Fruit fly (Drosophila melanogaster) whole organism, embryonic: Measurements from ENCODE around the gene CG31952.

Experiments
- Aef1 ChIP-seq: fragments of 200-800 bp; sonication (Bioruptor generic); IDR thresholded peaks from 3 replicates; pipeline ENCODE4 v1.3.6; 2022; ENCODE audit warnings: missing biosample characterization, missing genetic modification characterization
- CG11085 ChIP-seq: fragments of 200-800 bp; sonication (Bioruptor generic); IDR thresholded peaks from 2 replicates; pipeline ENCODE4 v1.3.6; 2022; ENCODE audit warnings: missing biosample characterization, missing genetic modification characterization
- CG11560 ChIP-seq: fragments of 200-800 bp; sonication (Bioruptor generic); IDR thresholded peaks from 3 replicates; pipeline ENCODE4 v1.3.6; 2022; ENCODE audit warnings: missing biosample characterization, missing genetic modification characterization
- CG12104 ChIP-seq: fragments of 200-800 bp; sonication (Bioruptor generic); optimal IDR thresholded peaks from 3 replicates; lab custom pipeline; 2016; ENCODE audit warnings: missing biosample characterization, missing genetic modification characterization
- CG12769 ChIP-seq: fragments of 200-800 bp; sonication (Bioruptor generic); optimal IDR thresholded peaks from 2 replicates; lab custom pipeline; 2019; ENCODE audit warnings: missing biosample characterization, mild to moderate bottlenecking, missing genetic modification characterization, moderate library complexity
- CG1602 ChIP-seq: fragments of 200-800 bp; sonication (Bioruptor generic); optimal IDR thresholded peaks from 3 replicates; lab custom pipeline; 2016; ENCODE audit warnings: missing biosample characterization, missing genetic modification characterization
- CG17568 ChIP-seq: fragments of 200-800 bp; sonication (Bioruptor generic); optimal IDR thresholded peaks from 2 replicates; lab custom pipeline; 2018; ENCODE audit warnings: missing biosample characterization, mild to moderate bottlenecking, missing genetic modification characterization, moderate library complexity
- CG17802 ChIP-seq: fragments of 200-800 bp; sonication (Bioruptor generic); optimal IDR thresholded peaks from 2 replicates; lab custom pipeline; 2018; ENCODE audit warnings: missing biosample characterization, mild to moderate bottlenecking, missing genetic modification characterization, moderate library complexity
- CG18262 ChIP-seq: fragments of 200-800 bp; optimal IDR thresholded peaks from 3 replicates; lab custom pipeline; 2019; ENCODE audit warnings: missing biosample characterization, mild to moderate bottlenecking, missing genetic modification characterization, moderate library complexity
- CG2116 ChIP-seq: fragments of 200-800 bp; sonication (Bioruptor generic); optimal IDR thresholded peaks from 3 replicates; lab custom pipeline; 2018; ENCODE audit warnings: missing biosample characterization, mild to moderate bottlenecking, missing genetic modification characterization
- CG2875 ChIP-seq: fragments of 200-800 bp; sonication (Bioruptor generic); optimal IDR thresholded peaks from 2 replicates; lab custom pipeline; 2017; ENCODE audit warnings: missing biosample characterization, mild to moderate bottlenecking, missing genetic modification characterization, missing genetic modification reagents
- CG31388 ChIP-seq: fragments of 200-800 bp; sonication (Bioruptor generic); optimal IDR thresholded peaks from 2 replicates; lab custom pipeline; 2016; ENCODE audit warnings: missing biosample characterization, missing genetic modification characterization
- CG32772 ChIP-seq: fragments of 200-800 bp; sonication (Bioruptor generic); IDR thresholded peaks from 2 replicates; pipeline ENCODE4 v1.3.6; 2022; ENCODE audit warnings: missing biosample characterization, missing genetic modification characterization
- CG34376 ChIP-seq: fragments of 200-800 bp; sonication (Bioruptor generic); optimal IDR thresholded peaks from 2 replicates; lab custom pipeline; 2018; ENCODE audit warnings: missing biosample characterization, mild to moderate bottlenecking, missing genetic modification characterization
- CG42726 ChIP-seq: fragments of 200-800 bp; sonication (Bioruptor generic); IDR thresholded peaks from 2 replicates; pipeline ENCODE4 v1.3.6; 2022; ENCODE audit warnings: missing biosample characterization, missing genetic modification characterization; ENCODE audit not compliant: partially characterized antibody
- CG4282 ChIP-seq: fragments of 200-800 bp; sonication (Bioruptor generic); optimal IDR thresholded peaks from 2 replicates; lab custom pipeline; 2016; ENCODE audit warnings: missing biosample characterization, missing genetic modification characterization
- CG4730 ChIP-seq: fragments of 200-800 bp; sonication (Bioruptor generic); IDR thresholded peaks from 2 replicates; pipeline ENCODE4 v1.3.6; 2022; ENCODE audit warnings: missing biosample characterization, missing genetic modification characterization
- CG7745 ChIP-seq: fragments of 200-800 bp; sonication (Bioruptor generic); optimal IDR thresholded peaks from 2 replicates; lab custom pipeline; 2018; ENCODE audit warnings: missing biosample characterization, mild to moderate bottlenecking, missing genetic modification characterization, moderate library complexity
- CG8281 ChIP-seq: fragments of 200-800 bp; sonication (Bioruptor generic); optimal IDR thresholded peaks from 2 replicates; lab custom pipeline; 2018; ENCODE audit warnings: missing biosample characterization, mild to moderate bottlenecking, missing genetic modification characterization, moderate library complexity
- Camta ChIP-seq: fragments of 200-800 bp; sonication (Bioruptor generic); optimal IDR thresholded peaks from 2 replicates; lab custom pipeline; 2016; ENCODE audit warnings: missing biosample characterization, missing genetic modification characterization
- Dll ChIP-seq: fragments of 200-800 bp; sonication (Bioruptor generic); IDR thresholded peaks from 4 replicates; pipeline ENCODE4 v1.3.6; 2022; ENCODE audit warnings: missing biosample characterization, missing genetic modification characterization; ENCODE audit not compliant: partially characterized antibody
- H15 ChIP-seq: fragments of 200-800 bp; sonication (Bioruptor generic); IDR thresholded peaks from 3 replicates; pipeline ENCODE4 v1.3.6; 2022; ENCODE audit warnings: missing biosample characterization, missing genetic modification characterization
- Hr3 ChIP-seq: fragments of 200-800 bp; sonication (Bioruptor generic); optimal IDR thresholded peaks from 3 replicates; lab custom pipeline; 2016; ENCODE audit warnings: missing biosample characterization, missing genetic modification characterization
- Hr51 ChIP-seq, 2 experiments: fragments of 200-800 bp; sonication (Bioruptor generic); optimal IDR thresholded peaks; 2 replicates in 1 of 2; 3 replicates in 1 of 2; lab custom pipeline; 2016 to 2018; ENCODE audit warnings: missing biosample characterization in 2 of 2, missing genetic modification characterization in 2 of 2, mild to moderate bottlenecking in 1 of 2, moderate library complexity in 1 of 2
- Hsf ChIP-seq: fragments of 200-800 bp; sonication (Bioruptor generic); optimal IDR thresholded peaks from 3 replicates; lab custom pipeline; 2016; ENCODE audit warnings: missing biosample characterization, missing genetic modification characterization
- Lim3 ChIP-seq: fragments of 200-800 bp; sonication (Bioruptor generic); IDR thresholded peaks from 2 replicates; pipeline ENCODE4 v1.3.6; 2022; ENCODE audit warnings: missing biosample characterization, missing genetic modification characterization
- Med ChIP-seq: fragments of 200-800 bp; sonication (Bioruptor generic); peaks from one replicate; lab custom pipeline; 2016; ENCODE audit warnings: missing biosample characterization, missing genetic modification characterization, mild to moderate bottlenecking, inconsistent platforms, moderate library complexity
- Myb ChIP-seq: fragments of 200-800 bp; sonication (Bioruptor generic); optimal IDR thresholded peaks from 2 replicates; lab custom pipeline; 2016; ENCODE audit warnings: missing biosample characterization, missing genetic modification characterization
- NfI ChIP-seq: fragments of 200-800 bp; sonication (Bioruptor generic); optimal IDR thresholded peaks from 3 replicates; lab custom pipeline; 2018; ENCODE audit warnings: missing biosample characterization, mild to moderate bottlenecking, missing genetic modification characterization, moderate library complexity
- Rx ChIP-seq: fragments of 200-800 bp; sonication (Bioruptor generic); IDR thresholded peaks from 2 replicates; pipeline ENCODE4 v1.3.6; 2022; ENCODE audit warnings: missing biosample characterization, missing genetic modification characterization
- Side ChIP-seq: fragments of 200-800 bp; sonication (Bioruptor generic); optimal IDR thresholded peaks from 2 replicates; lab custom pipeline; 2016; ENCODE audit warnings: missing biosample characterization, missing genetic modification characterization
- Sry-β ChIP-seq: fragments of 200-800 bp; sonication (Bioruptor generic); optimal IDR thresholded peaks from 2 replicates; lab custom pipeline; 2018; ENCODE audit warnings: missing biosample characterization, mild to moderate bottlenecking, missing genetic modification characterization, moderate library complexity
- Xrp1 ChIP-seq: fragments of 200-800 bp; sonication (Bioruptor generic); IDR thresholded peaks from 2 replicates; pipeline ENCODE4 v1.3.6; 2022; ENCODE audit warnings: missing biosample characterization, missing genetic modification characterization
- btn ChIP-seq: fragments of 200-800 bp; sonication (Bioruptor generic); optimal IDR thresholded peaks from 2 replicates; lab custom pipeline; 2016; ENCODE audit warnings: missing biosample characterization, missing genetic modification characterization
- da ChIP-seq: fragments of 200-800 bp; sonication (Bioruptor generic); optimal IDR thresholded peaks from 2 replicates; lab custom pipeline; 2016; ENCODE audit warnings: missing biosample characterization, missing genetic modification characterization
- dm ChIP-seq: fragments of 200-800 bp; sonication (Bioruptor generic); optimal IDR thresholded peaks from 3 replicates; lab custom pipeline; 2016; ENCODE audit warnings: missing biosample characterization, missing genetic modification characterization
- exex ChIP-seq: fragments of 200-800 bp; sonication (Bioruptor generic); optimal IDR thresholded peaks from 4 replicates; lab custom pipeline; 2018; ENCODE audit warnings: missing biosample characterization, mild to moderate bottlenecking, missing genetic modification characterization, moderate library complexity
- eyg ChIP-seq: fragments of 200-800 bp; sonication (Bioruptor generic); optimal IDR thresholded peaks from 3 replicates; lab custom pipeline; 2016; ENCODE audit warnings: missing biosample characterization, missing genetic modification characterization
- fd64A ChIP-seq: fragments of 200-800 bp; sonication (Bioruptor generic); optimal IDR thresholded peaks from 3 replicates; lab custom pipeline; 2018; ENCODE audit warnings: missing biosample characterization, mild to moderate bottlenecking, missing genetic modification characterization
- ftz-f1 ChIP-seq: fragments of 200-800 bp; sonication (Bioruptor generic); optimal IDR thresholded peaks from 2 replicates; lab custom pipeline; 2016; ENCODE audit warnings: missing biosample characterization, missing genetic modification characterization
- h ChIP-seq: fragments of >200 bp; optimal IDR thresholded peaks from 2 replicates; lab custom pipeline; 2017
- maf-S ChIP-seq: fragments of 200-800 bp; sonication (Bioruptor generic); optimal IDR thresholded peaks from 2 replicates; lab custom pipeline; 2016; ENCODE audit warnings: missing biosample characterization, missing genetic modification characterization
- mam ChIP-seq: fragments of 200-800 bp; sonication (Bioruptor generic); optimal IDR thresholded peaks from 3 replicates; lab custom pipeline; 2016; ENCODE audit warnings: missing biosample characterization, missing genetic modification characterization
- mirr ChIP-seq: fragments of 200-800 bp; sonication (Bioruptor generic); optimal IDR thresholded peaks from 3 replicates; lab custom pipeline; 2018; ENCODE audit warnings: missing biosample characterization, mild to moderate bottlenecking, missing genetic modification characterization
- odd ChIP-seq: fragments of 200-800 bp; sonication (Bioruptor generic); optimal IDR thresholded peaks from 2 replicates; lab custom pipeline; 2017; ENCODE audit warnings: missing biosample characterization, mild to moderate bottlenecking, missing genetic modification characterization
- org-1 ChIP-seq: fragments of 200-800 bp; sonication (Bioruptor generic); optimal IDR thresholded peaks from 2 replicates; lab custom pipeline; 2017; ENCODE audit warnings: missing biosample characterization, missing genetic modification characterization
- seq ChIP-seq: fragments of 200-800 bp; sonication (Bioruptor generic); IDR thresholded peaks from 2 replicates; pipeline ENCODE4 v1.3.6; 2022; ENCODE audit warnings: missing biosample characterization, missing genetic modification characterization
- slp2 ChIP-seq: fragments of 200-800 bp; sonication (Bioruptor generic); optimal IDR thresholded peaks from 2 replicates; lab custom pipeline; 2016; ENCODE audit warnings: missing biosample characterization, missing genetic modification characterization
- sug ChIP-seq: fragments of 200-800 bp; optimal IDR thresholded peaks from 2 replicates; lab custom pipeline; 2019; ENCODE audit warnings: missing biosample characterization, mild to moderate bottlenecking, missing genetic modification characterization, moderate library complexity
- zen ChIP-seq: fragments of 200-800 bp; sonication (Bioruptor generic); optimal IDR thresholded peaks from 3 replicates; lab custom pipeline; 2018; ENCODE audit warnings: missing biosample characterization, mild to moderate bottlenecking, missing genetic modification characterization, moderate library complexity

CG31952 gene

dm6 chr2L:3444789-3445188 lies 28.3 kb downstream of the CG31952 start (continued):
- TF ChIP-seq Aef1 (GFP tag; lab: Robert Waterston, UW) (peak; percentile 38; the same call in 1 of the 3 replicates), CG12769 (peak; percentile 55), CG4730 (GFP tag; lab: Robert Waterston, UW) (no peak), Hsf (GFP tag; lab: Kevin White, UChicago) (peak; percentile 43)

dm6 chr2L:3445655-3446054 lies 29.2 kb downstream of the CG31952 start, which contains the start of gene CG2772:
CG2772 (plus strand) TSS chr2L:3445992.
- TF ChIP-seq slp2 (no peak), NfI (no peak), CG34376 (GFP tag; lab: Kevin White, UChicago) (peak; percentile 71), CG2116 (GFP tag; lab: Kevin White, UChicago) (no peak), h (lab: Kevin White, UChicago) (no peak), CG17802 (tag; lab: Kevin White, UChicago) (no peak), Hr51 (GFP tag; optimal IDR thresholded peaks at IDR 0.05; lab: Kevin White, UChicago) (no peak), Hr3 (GFP tag; lab: Kevin White, UChicago) (no peak), CG12104 (GFP tag; lab: Kevin White, UChicago) (no peak), CG42726 (no peak), da (GFP tag; lab: Kevin White, UChicago) (no peak), Med (GFP tag; lab: Kevin White, UChicago) (no peak), CG1602 (no peak), maf-S (GFP tag; lab: Kevin White, UChicago) (no peak), sug (peak; percentile 85), CG11085 (GFP tag; lab: Robert Waterston, UW) (no peak), Xrp1 (no peak), fd64A (GFP tag; lab: Kevin White, UChicago) (no peak), CG2875 (GFP tag; lab: Kevin White, UChicago) (no peak), Dll (no peak), Lim3 (no peak), exex (peak; percentile 90), eyg (GFP tag; lab: Kevin White, UChicago) (no peak)

dm6 chr2L:3449555-3450320 lies 33.2 kb downstream of the CG31952 start, which contains the start of gene Snx1:
Snx1 (plus strand) TSS chr2L:3449683.
- TF ChIP-seq CG11560 (tag; lab: Robert Waterston, UW) (no peak), mam (GFP tag; lab: Kevin White, UChicago) (no peak), Sry-β (GFP tag; lab: Kevin White, UChicago) (no peak), CG7745 (tag; lab: Kevin White, UChicago) (no peak), seq (GFP tag; lab: Robert Waterston, UW) (no peak), mirr (GFP tag; lab: Kevin White, UChicago) (no peak), CG4282 (GFP tag; lab: Kevin White, UChicago) (no peak), btn (GFP tag; lab: Kevin White, UChicago) (no peak), Myb (peak; percentile 95), ftz-f1 (peak; percentile 60), odd (GFP tag; lab: Kevin White, UChicago) (no peak), Side (no peak), CG18262 (tag; lab: Kevin White, UChicago) (no peak), sug (peak; percentile 97), CG17568 (no peak), CG31388 (no peak), zen (tag; lab: Kevin White, UChicago) (no peak), CG32772 (GFP tag; lab: Robert Waterston, UW) (no peak), H15 (GFP tag; lab: Robert Waterston, UW) (no peak), Rx (no peak), CG8281 (no peak), Camta (GFP tag; lab: Kevin White, UChicago) (no peak), org-1 (GFP tag; lab: Kevin White, UChicago) (no peak), dm (GFP tag; lab: Kevin White, UChicago) (no peak)
